Worm (Caenorhabditis elegans): Measurements from ENCODE around the gene nhr-232.

Gene nhr-232

ce11 chrV:10270214-10270613 is 14.2 kb downstream of the nhr-232 start, which contains the start of gene ric-4:
Gene ric-4, minus strand, starts transcription at chrV:10270314.
- TF ChIP-seq nhr-67 (tag; optimal IDR thresholded peaks at IDR 0.05) (no peak), lin-15B (tag; optimal IDR thresholded peaks at IDR 0.05) (no peak), daf-12 (tag; optimal IDR thresholded peaks at IDR 0.05) (no peak), nhr-77 (tag; optimal IDR thresholded peaks at IDR 0.05) (no peak), aly-2 (tag; optimal IDR thresholded peaks at IDR 0.05) (no peak), nhr-43 (tag; optimal IDR thresholded peaks at IDR 0.05; ENCODE audit: poor library complexity, severe bottlenecking) (no peak), jun-1 (tag; optimal IDR thresholded peaks at IDR 0.05) (no peak), nhr-23 (tag; optimal IDR thresholded peaks at IDR 0.05) (no peak), mdl-1 (tag; optimal IDR thresholded peaks at IDR 0.05) (no peak), unc-39 (tag; optimal IDR thresholded peaks at IDR 0.05) (no peak), ceh-28 (tag; optimal IDR thresholded peaks at IDR 0.05) (no peak), sea-2 (GFP tag; optimal IDR thresholded peaks at IDR 0.05) (no peak), ama-1 (optimal IDR thresholded peaks at IDR 0.05) (no peak), ceh-16 (tag; optimal IDR thresholded peaks at IDR 0.05) (no peak), lin-39 (tag; optimal IDR thresholded peaks at IDR 0.05) (no peak)

- peak; percentile 55 for TF ChIP-seq snpc-4 (tag; optimal IDR thresholded peaks at IDR 0.05)
- peak; percentile 64 for TF ChIP-seq sea-2 (GFP tag; optimal IDR thresholded peaks at IDR 0.05)
- peak; percentile 46 for TF ChIP-seq nhr-11 (tag; optimal IDR thresholded peaks at IDR 0.05)
- peak; percentile 85 for TF ChIP-seq fkh-10 (GFP tag; optimal IDR thresholded peaks at IDR 0.05)
- TF ChIP-seq nfya-1 (tag; optimal IDR thresholded peaks at IDR 0.05; ENCODE audit: insufficient read depth): peak; percentile 77
- TF ChIP-seq pqm-1 (tag; optimal IDR thresholded peaks at IDR 0.05): no peak
- TF ChIP-seq nhr-28 (tag; optimal IDR thresholded peaks at IDR 0.05): no peak
- peak; percentile 81 for TF ChIP-seq unc-62 (GFP tag; optimal IDR thresholded peaks at IDR 0.05)
- TF ChIP-seq hmg-11 (tag; optimal IDR thresholded peaks at IDR 0.05): peak; percentile 76
- peak; percentile 67 for TF ChIP-seq elt-1 (tag; optimal IDR thresholded peaks at IDR 0.05)
- no peak for TF ChIP-seq aly-2 (tag; optimal IDR thresholded peaks at IDR 0.05)
- TF ChIP-seq ceh-28 (tag; optimal IDR thresholded peaks at IDR 0.05): peak; percentile 56
Measured at ce11 chrV:10273837-10274236, 17.9 kb downstream of the nhr-232 start.

ce11 chrV:10275619-10276018 is 19.6 kb downstream of the nhr-232 start, which contains the start of gene Y22F5A.11:
Gene Y22F5A.11, minus strand, starts transcription at chrV:10275646.
- peak; percentile 68 for TF ChIP-seq snpc-4 (tag; optimal IDR thresholded peaks at IDR 0.05)
- peak; percentile 4 for TF ChIP-seq hmg-11 (tag; optimal IDR thresholded peaks at IDR 0.05)
- peak; percentile 46 for TF ChIP-seq egl-5 (tag; optimal IDR thresholded peaks at IDR 0.05)
- TF ChIP-seq fkh-2 (tag; optimal IDR thresholded peaks at IDR 0.05): no peak
- TF ChIP-seq nhr-43 (tag; optimal IDR thresholded peaks at IDR 0.05; ENCODE audit: poor library complexity, severe bottlenecking): no peak
- TF ChIP-seq nfya-1 (tag; optimal IDR thresholded peaks at IDR 0.05; ENCODE audit: insufficient read depth): peak; percentile 20
- TF ChIP-seq jun-1 (tag; optimal IDR thresholded peaks at IDR 0.05): no peak
- TF ChIP-seq lin-39 (tag; optimal IDR thresholded peaks at IDR 0.05): peak; percentile 42
- no peak for TF ChIP-seq nhr-23 (tag; optimal IDR thresholded peaks at IDR 0.05)

- TF ChIP-seq lsy-12 (tag; optimal IDR thresholded peaks at IDR 0.05) (no peak), nhr-11 (tag; optimal IDR thresholded peaks at IDR 0.05) (no peak), ama-1 (optimal IDR thresholded peaks at IDR 0.05) (no peak), fos-1 (tag; optimal IDR thresholded peaks at IDR 0.05) (no peak)
Measured at ce11 chrV:10276038-10276437, 20.1 kb downstream of the nhr-232 start.

ce11 chrV:10277579-10277978 is 21.6 kb downstream of the nhr-232 start, which contains the start of gene lys-1:
Gene lys-1, plus strand, starts transcription at chrV:10277904.
- TF ChIP-seq lsy-12 (tag; optimal IDR thresholded peaks at IDR 0.05) (no peak), pqm-1 (tag; optimal IDR thresholded peaks at IDR 0.05) (peak; percentile 83), fkh-10 (GFP tag; optimal IDR thresholded peaks at IDR 0.05) (no peak), hmg-11 (tag; optimal IDR thresholded peaks at IDR 0.05) (no peak), elt-2 (tag; optimal IDR thresholded peaks at IDR 0.05) (peak; percentile 87), daf-12 (tag; optimal IDR thresholded peaks at IDR 0.05) (no peak), aly-2 (tag; optimal IDR thresholded peaks at IDR 0.05) (no peak), fos-1 (tag; optimal IDR thresholded peaks at IDR 0.05) (no peak), nhr-43 (tag; optimal IDR thresholded peaks at IDR 0.05; ENCODE audit: poor library complexity, severe bottlenecking) (no peak), sea-2 (GFP tag; optimal IDR thresholded peaks at IDR 0.05) (no peak)

ce11 chrV:10280112-10280511 is 24.1 kb downstream of the nhr-232 start:
- TF ChIP-seq elt-3 (tag; optimal IDR thresholded peaks at IDR 0.05) (no peak), elt-2 (tag; optimal IDR thresholded peaks at IDR 0.05) (peak; percentile 89), fos-1 (tag; optimal IDR thresholded peaks at IDR 0.05) (peak; percentile 23), nhr-67 (tag; optimal IDR thresholded peaks at IDR 0.05) (no peak), hmg-11 (tag; optimal IDR thresholded peaks at IDR 0.05) (no peak), nhr-23 (tag; optimal IDR thresholded peaks at IDR 0.05) (no peak), nhr-11 (tag; optimal IDR thresholded peaks at IDR 0.05) (no peak), nhr-76 (tag; optimal IDR thresholded peaks at IDR 0.05) (no peak), ZK546.5 (tag; optimal IDR thresholded peaks at IDR 0.05) (no peak), ztf-4 (tag; optimal IDR thresholded peaks at IDR 0.05) (no peak), lsy-12 (tag; optimal IDR thresholded peaks at IDR 0.05) (no peak), zag-1 (tag; optimal IDR thresholded peaks at IDR 0.05) (no peak), fkh-10 (GFP tag; optimal IDR thresholded peaks at IDR 0.05) (no peak), elt-1 (tag; optimal IDR thresholded peaks at IDR 0.05) (no peak), jun-1 (tag; optimal IDR thresholded peaks at IDR 0.05) (peak; percentile 37), ceh-82 (tag; optimal IDR thresholded peaks at IDR 0.05) (no peak), pha-4 (tag; optimal IDR thresholded peaks at IDR 0.05) (peak; percentile 34), unc-39 (tag; optimal IDR thresholded peaks at IDR 0.05) (no peak), pqm-1 (tag; optimal IDR thresholded peaks at IDR 0.05) (peak; percentile 85)

All from whole organism, L3 larva.